Worm (Caenorhabditis elegans): ENCODE data around the gene nlp-36.

DNA sequence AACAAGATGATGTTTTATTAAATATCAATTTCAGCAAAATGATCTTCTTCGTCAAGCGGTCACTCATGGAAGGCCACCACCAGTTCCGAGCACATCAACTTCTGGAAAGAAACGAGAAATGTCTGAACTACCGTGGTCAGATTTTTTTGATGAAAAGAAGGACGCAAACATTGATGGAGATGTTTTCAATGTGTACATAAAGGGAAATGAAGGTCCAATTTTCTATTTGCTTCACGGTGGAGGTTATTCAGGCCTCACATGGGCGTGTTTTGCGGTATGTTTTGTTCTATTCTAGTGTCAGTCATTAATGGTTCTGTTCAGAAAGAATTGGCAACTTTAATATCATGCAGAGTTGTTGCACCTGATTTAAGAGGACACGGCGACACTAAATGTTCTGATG lies 22.7 kb upstream of the nlp-36 start, which contains the start of gene B0464.6:
- TF ChIP-seq pbrm-1 (GFP tag; IDR thresholded peaks at IDR 0.05) (no peak), hlh-26 (GFP tag; conservative IDR thresholded peaks at IDR 0.05) (no peak), ztf-22 (GFP tag; optimal IDR thresholded peaks at IDR 0.05) (no peak), mes-4 (tag; optimal IDR thresholded peaks at IDR 0.05) (no peak), nfya-1 (tag; optimal IDR thresholded peaks at IDR 0.05; ENCODE audit: borderline replicate concordance, insufficient read depth) (no peak)
